Fruit fly (Drosophila melanogaster): ENCODE results near the gene CG9636.

Gene CG9636

dm6 chr3R:8264302-8265080, 20.9 kb upstream of the CG9636 start, which contains the start of the genes RPA1 and Mcm2 (continued):
- TF ChIP-seq shn (GFP tag; optimal IDR thresholded peaks at IDR 0.05) (peak; percentile 34), Hmr (GFP tag; optimal IDR thresholded peaks at IDR 0.05) (peak; percentile 80), pnt (GFP tag; optimal IDR thresholded peaks at IDR 0.05) (peak; percentile 45), CG8944 (GFP tag; optimal IDR thresholded peaks at IDR 0.05) (no peak), CG6689 (GFP tag; IDR thresholded peaks at IDR 0.05) (peak; percentile 81), CG18599 (GFP tag; optimal IDR thresholded peaks at IDR 0.05) (peak; percentile 81), CG2712 (tag; optimal IDR thresholded peaks at IDR 0.05) (peak; percentile 83), esg (GFP tag; conservative IDR thresholded peaks at IDR 0.05) (peak; percentile 82), Optix (GFP tag; IDR thresholded peaks at IDR 0.05) (no peak; the same call in 2 of the 3 replicates), CG10209 (GFP tag; optimal IDR thresholded peaks at IDR 0.05) (peak; percentile 76), Xbp1 (GFP tag; optimal IDR thresholded peaks at IDR 0.05) (peak; percentile 88), CG3726 (GFP tag; IDR thresholded peaks at IDR 0.05) (peak; percentile 70; the same call in 1 of the 3 replicates), dpn (GFP tag; optimal IDR thresholded peaks at IDR 0.05) (peak; percentile 47 to 81), CG34422 (GFP tag; IDR thresholded peaks at IDR 0.05) (peak; percentile 88), Atf3 (GFP tag; optimal IDR thresholded peaks at IDR 0.05) (no peak), E2f2 (GFP tag; IDR thresholded peaks at IDR 0.05) (peak; percentile 73), CG7372 (GFP tag; IDR thresholded peaks at IDR 0.05) (peak; percentile 72; the same call in 1 of the 2 replicates), cas (GFP tag; IDR thresholded peaks at IDR 0.05) (peak; percentile 63; the same call in 1 of the 2 replicates), gsb-n (tag; optimal IDR thresholded peaks at IDR 0.05) (peak; percentile 33), pzg (GFP tag; optimal IDR thresholded peaks at IDR 0.05) (peak; percentile 49), MESR4 (GFP tag; optimal IDR thresholded peaks at IDR 0.05) (peak; percentile 42), CG3163 (GFP tag; optimal IDR thresholded peaks at IDR 0.05) (peak; percentile 22), fd64A (GFP tag; optimal IDR thresholded peaks at IDR 0.05) (no peak), CG1233 (GFP tag; optimal IDR thresholded peaks at IDR 0.05) (peak; percentile 73), lab (GFP tag; optimal IDR thresholded peaks at IDR 0.05) (no peak), tup (GFP tag; optimal IDR thresholded peaks at IDR 0.05) (peak; percentile 33), CG3281 (GFP tag; optimal IDR thresholded peaks at IDR 0.05) (peak; percentile 76), prd (optimal IDR thresholded peaks at IDR 0.05) (no peak), prd (GFP tag; IDR thresholded peaks at IDR 0.05) (peak; percentile 88), CG4282 (GFP tag; optimal IDR thresholded peaks at IDR 0.05) (peak; percentile 40), dmrt11E (tag; optimal IDR thresholded peaks at IDR 0.05) (peak; percentile 78), CG16863 (GFP tag; optimal IDR thresholded peaks at IDR 0.05) (peak; percentile 23), MTF-1 (GFP tag; optimal IDR thresholded peaks at IDR 0.05; ENCODE audit: borderline replicate concordance) (peak; percentile 32), Opbp (GFP tag; IDR thresholded peaks at IDR 0.05; ENCODE audit: partially characterized antibody) (peak; percentile 10; the same call in 1 of the 3 replicates), ttk (GFP tag; IDR thresholded peaks at IDR 0.05) (peak; percentile 55; the same call in 1 of the 2 replicates), sd (tag; optimal IDR thresholded peaks at IDR 0.05) (no peak), CG14667 (GFP tag; IDR thresholded peaks at IDR 0.05) (peak; percentile 81), Kr (GFP tag; optimal IDR thresholded peaks at IDR 0.05) (no peak), CG12659 (GFP tag; optimal IDR thresholded peaks at IDR 0.05) (peak; percentile 88), sob (GFP tag; IDR thresholded peaks at IDR 0.05) (peak; percentile 72), yki (optimal IDR thresholded peaks at IDR 0.05) (no peak), CG4707 (GFP tag; optimal IDR thresholded peaks at IDR 0.05) (no peak), D19A (tag; optimal IDR thresholded peaks at IDR 0.05) (peak; percentile 61), Rx (GFP tag; IDR thresholded peaks at IDR 0.05) (peak; percentile 48; the same call in 1 of the 2 replicates), Lpt (GFP tag; optimal IDR thresholded peaks at IDR 0.05) (no peak), zfh2 (GFP tag; optimal IDR thresholded peaks at IDR 0.05) (peak; percentile 74), CG10565 (GFP tag; optimal IDR thresholded peaks at IDR 0.05) (no peak), CG10321 (GFP tag; IDR thresholded peaks at IDR 0.05) (no peak), ac (GFP tag; optimal IDR thresholded peaks at IDR 0.05) (no peak)

Data from whole organism, embryonic.